Worm (Caenorhabditis elegans) whole organism, L3 larva: ENCODE results near the gene C09H10.5.

Experiments
- R02D3.7 ChIP-seq: fragments of 150-350 bp; optimal IDR thresholded peaks from 2 replicates; lab custom pipeline; 2014; ENCODE audit warnings: missing biosample characterization, missing genetic modification characterization
- ZK546.5 ChIP-seq: sonication (generic microtip); optimal IDR thresholded peaks from 2 replicates; lab custom pipeline; 2017; ENCODE audit warnings: missing biosample characterization, missing genetic modification characterization
- ama-1 ChIP-seq: fragments of 150-350 bp; optimal IDR thresholded peaks from 2 replicates; lab custom pipeline; 2018
- ceh-16 ChIP-seq: sonication (generic microtip); optimal IDR thresholded peaks from 2 replicates; lab custom pipeline; 2017; ENCODE audit warnings: missing biosample characterization, missing genetic modification characterization
- ceh-28 ChIP-seq: fragments of 150-350 bp; optimal IDR thresholded peaks from 2 replicates; lab custom pipeline; 2014; ENCODE audit warnings: missing biosample characterization, missing genetic modification reagents, missing genetic modification characterization
- ceh-82 ChIP-seq: fragments of 150-350 bp; optimal IDR thresholded peaks from 2 replicates; lab custom pipeline; 2014; ENCODE audit warnings: missing biosample characterization, missing genetic modification characterization
- ceh-9 ChIP-seq: sonication (generic microtip); optimal IDR thresholded peaks from 2 replicates; lab custom pipeline; 2018; ENCODE audit warnings: missing biosample characterization, missing genetic modification characterization
- daf-12 ChIP-seq: fragments of 150-350 bp; optimal IDR thresholded peaks from 2 replicates; lab custom pipeline; 2014; ENCODE audit warnings: missing biosample characterization, missing genetic modification reagents, missing genetic modification characterization
- egl-5 ChIP-seq: fragments of 150-350 bp; optimal IDR thresholded peaks from 2 replicates; lab custom pipeline; 2017; ENCODE audit warnings: missing biosample characterization, missing genetic modification reagents, missing genetic modification characterization, inconsistent platforms
- elt-1 ChIP-seq: fragments of 150-350 bp; optimal IDR thresholded peaks from 2 replicates; lab custom pipeline; 2014; ENCODE audit warnings: missing biosample characterization, missing genetic modification characterization
- elt-2 ChIP-seq: sonication (generic microtip); optimal IDR thresholded peaks from 2 replicates; lab custom pipeline; 2016; ENCODE audit warnings: missing genetic modification reagents, mild to moderate bottlenecking, missing genetic modification characterization, missing compliant biosample characterization
- elt-3 ChIP-seq, 3 experiments: fragments of 150-350 bp in 1 of 3; sonication (generic microtip) in 2 of 3; optimal IDR thresholded peaks; 2 replicates in 2 of 3; 4 replicates in 1 of 3; lab custom pipeline; 2014 to 2017; ENCODE audit warnings: missing biosample characterization in 3 of 3, missing genetic modification characterization in 3 of 3
- fkh-2 ChIP-seq: fragments of 150-350 bp; optimal IDR thresholded peaks from 2 replicates; lab custom pipeline; 2014; ENCODE audit warnings: missing biosample characterization, missing genetic modification reagents, missing genetic modification characterization
- fos-1 ChIP-seq: fragments of 150-350 bp; optimal IDR thresholded peaks from 2 replicates; lab custom pipeline; 2014; ENCODE audit warnings: missing biosample characterization, missing genetic modification characterization
- hmg-11 ChIP-seq: sonication (generic microtip); optimal IDR thresholded peaks from 2 replicates; lab custom pipeline; 2016; ENCODE audit warnings: missing genetic modification characterization, missing compliant biosample characterization
- lin-15B ChIP-seq: fragments of 150-350 bp; optimal IDR thresholded peaks from 2 replicates; lab custom pipeline; 2014; ENCODE audit warnings: missing biosample characterization, missing genetic modification characterization
- lin-39 ChIP-seq: fragments of 150-350 bp; optimal IDR thresholded peaks from 2 replicates; lab custom pipeline; 2018; ENCODE audit warnings: missing biosample characterization, missing genetic modification reagents, missing genetic modification characterization
- lsy-12 ChIP-seq: sonication (generic microtip); optimal IDR thresholded peaks from 2 replicates; lab custom pipeline; 2016; ENCODE audit warnings: mild to moderate bottlenecking, missing genetic modification characterization, missing compliant biosample characterization
- mml-1 ChIP-seq: fragments of 150-350 bp; sonication (generic microtip); optimal IDR thresholded peaks from 3 replicates; lab custom pipeline; 2014; ENCODE audit warnings: missing biosample characterization, missing genetic modification characterization
- nfya-1 ChIP-seq: sonication (generic microtip); optimal IDR thresholded peaks from 2 replicates; lab custom pipeline; 2017; ENCODE audit warnings: missing genetic modification characterization, mild to moderate bottlenecking, missing compliant biosample characterization, antibody characterized with exemption, moderate library complexity; ENCODE audit not compliant: insufficient read depth
- nhr-11 ChIP-seq: fragments of 150-350 bp; optimal IDR thresholded peaks from 2 replicates; lab custom pipeline; 2014; ENCODE audit warnings: missing biosample characterization, missing genetic modification characterization
- nhr-23 ChIP-seq: fragments of 150-350 bp; optimal IDR thresholded peaks from 2 replicates; lab custom pipeline; 2014; ENCODE audit warnings: missing biosample characterization, missing genetic modification reagents, missing genetic modification characterization
- nhr-237 ChIP-seq: fragments of 150-350 bp; optimal IDR thresholded peaks from 2 replicates; lab custom pipeline; 2014; ENCODE audit warnings: missing biosample characterization, missing genetic modification characterization
- nhr-25 ChIP-seq: sonication (generic microtip); optimal IDR thresholded peaks from 2 replicates; lab custom pipeline; 2017; ENCODE audit warnings: missing biosample characterization, missing genetic modification characterization
- nhr-28 ChIP-seq: fragments of 150-350 bp; optimal IDR thresholded peaks from 2 replicates; lab custom pipeline; 2014; ENCODE audit warnings: missing biosample characterization, missing genetic modification characterization
- nhr-43 ChIP-seq: sonication (generic microtip); optimal IDR thresholded peaks from 2 replicates; lab custom pipeline; 2016; ENCODE audit warnings: mild to moderate bottlenecking, missing genetic modification characterization, missing compliant biosample characterization; ENCODE audit not compliant: poor library complexity, severe bottlenecking
- nhr-76 ChIP-seq: fragments of 150-350 bp; sonication (generic microtip); optimal IDR thresholded peaks from 5 replicates; lab custom pipeline; 2014; ENCODE audit warnings: missing biosample characterization, missing genetic modification characterization
- nhr-77 ChIP-seq: fragments of 150-350 bp; optimal IDR thresholded peaks from 2 replicates; lab custom pipeline; 2014; ENCODE audit warnings: missing biosample characterization, missing genetic modification characterization
- pha-4 ChIP-seq: fragments of 150-350 bp; optimal IDR thresholded peaks from 2 replicates; lab custom pipeline; 2014; ENCODE audit warnings: missing biosample characterization, missing genetic modification reagents, missing genetic modification characterization
- pqm-1 ChIP-seq: fragments of 150-350 bp; optimal IDR thresholded peaks from 2 replicates; lab custom pipeline; 2017; ENCODE audit warnings: missing biosample characterization, missing genetic modification characterization, inconsistent platforms
- sea-2 ChIP-seq: fragments of 150-350 bp; sonication (generic microtip); optimal IDR thresholded peaks from 4 replicates; lab custom pipeline; 2014; ENCODE audit warnings: missing biosample characterization, missing genetic modification reagents, missing genetic modification characterization
- skn-1 ChIP-seq: fragments of 150-350 bp; optimal IDR thresholded peaks from 2 replicates; lab custom pipeline; 2014; ENCODE audit warnings: missing biosample characterization, missing genetic modification characterization
- tbx-2 ChIP-seq: sonication (generic microtip); optimal IDR thresholded peaks from 2 replicates; lab custom pipeline; 2016; ENCODE audit warnings: mild to moderate bottlenecking, missing genetic modification characterization, missing compliant biosample characterization
- unc-62 ChIP-seq: fragments of 150-350 bp; sonication (generic microtip); optimal IDR thresholded peaks from 4 replicates; lab custom pipeline; 2014; ENCODE audit warnings: missing biosample characterization, missing genetic modification reagents, missing genetic modification characterization
- zag-1 ChIP-seq: fragments of 150-350 bp; optimal IDR thresholded peaks from 2 replicates; lab custom pipeline; 2014; ENCODE audit warnings: missing biosample characterization, missing genetic modification characterization
- ztf-11 ChIP-seq: fragments of 150-350 bp; optimal IDR thresholded peaks from 2 replicates; lab custom pipeline; 2014; ENCODE audit warnings: missing biosample characterization, missing genetic modification characterization
- ztf-4 ChIP-seq: fragments of 150-350 bp; optimal IDR thresholded peaks from 2 replicates; lab custom pipeline; 2014; ENCODE audit warnings: missing biosample characterization, missing genetic modification characterization

The C09H10.5 gene

ce11 chrII:11072565-11072964 lies 31.0 kb downstream of the C09H10.5 start:
- TF ChIP-seq ama-1 (lab: Kevin White, UChicago) (no peak), nhr-25 (tag; lab: Kevin White, UChicago) (no peak), mml-1 (tag; lab: Kevin White, UChicago) (no peak), pha-4 (tag; lab: Kevin White, UChicago) (no peak), elt-1 (no peak), sea-2 (no peak), ceh-9 (no peak), R02D3.7 (no peak), nhr-43 (no peak)
- TF ChIP-seq, all 47 proteins: peak for 0

DNA sequence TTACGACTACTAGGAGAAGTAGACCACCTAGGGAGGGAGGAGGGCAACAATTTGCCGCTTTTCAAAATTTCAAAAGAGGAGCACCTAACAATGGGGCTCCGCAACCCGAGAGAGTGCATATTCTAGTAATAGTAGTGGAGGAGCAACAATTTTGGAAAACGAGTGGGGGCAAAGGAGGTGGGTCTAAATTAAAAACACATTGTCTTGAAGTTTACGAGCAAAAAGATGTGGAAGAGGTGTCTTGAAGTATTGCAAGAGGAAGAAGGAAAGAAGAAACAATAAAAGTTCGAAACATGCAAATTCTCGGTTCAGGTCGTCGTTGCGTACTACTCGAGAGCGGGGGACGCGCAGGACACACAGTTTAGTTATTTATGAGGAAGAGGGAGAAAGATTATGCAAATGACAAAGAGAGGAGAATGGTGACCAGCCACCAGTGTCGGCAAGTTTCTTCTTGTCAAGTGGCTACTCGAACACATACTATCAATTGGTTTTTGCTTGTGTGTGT lies 39.3 kb downstream of the C09H10.5 start:
- no peak for TF ChIP-seq zag-1 (tag; lab: Kevin White, UChicago)
- no peak for TF ChIP-seq fos-1 (tag; lab: Kevin White, UChicago)
- no peak for TF ChIP-seq ZK546.5
- TF ChIP-seq nhr-11 (tag; lab: Kevin White, UChicago) = no peak
- TF ChIP-seq fkh-2 (tag; lab: Kevin White, UChicago) = no peak
- no peak for TF ChIP-seq elt-3 (tag; optimal IDR thresholded peaks at IDR 0.05; lab: Kevin White, UChicago)
- TF ChIP-seq nhr-28 (tag; lab: Kevin White, UChicago) = no peak
- no peak for TF ChIP-seq nfya-1
- no peak for TF ChIP-seq elt-1
- TF ChIP-seq ztf-11 (tag; lab: Kevin White, UChicago) = no peak

- peak; percentile 30 for TF ChIP-seq nhr-23 (tag; lab: Kevin White, UChicago)
- TF ChIP-seq pqm-1 (tag; lab: Kevin White, UChicago) = no peak
- TF ChIP-seq elt-2 (tag; lab: Kevin White, UChicago) = no peak
- no peak for TF ChIP-seq nhr-43
These were observed 46.3 kb downstream of the C09H10.5 start for ce11 chrII:11057256-11057655.

DNA sequence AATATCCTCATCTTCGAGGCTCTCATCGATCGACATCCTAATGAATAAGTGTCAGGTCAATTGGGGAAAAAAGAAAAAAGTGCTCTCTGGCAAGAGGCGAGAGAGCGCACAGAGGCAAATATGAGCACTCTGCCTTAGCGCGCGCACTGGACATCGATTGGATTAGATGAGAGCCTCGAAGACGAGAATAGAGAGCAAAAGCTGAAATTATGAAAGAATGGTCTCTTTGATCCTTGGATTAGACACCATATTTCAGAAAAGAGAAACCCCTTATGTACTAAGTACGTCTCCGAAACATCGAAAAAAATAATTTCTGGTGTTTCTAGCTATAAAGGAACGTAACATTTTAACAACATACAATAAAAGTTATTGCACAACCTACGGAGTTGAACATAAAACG lies 48.3 kb downstream of the C09H10.5 start, which contains the start of gene F45E10.2:
Gene F45E10.2 (minus strand): TSS at position 101 of the 400 bp plus-strand sequence.
- TF ChIP-seq ceh-28 (tag; lab: Kevin White, UChicago) (no peak), tbx-2 (no peak), nhr-76 (tag; lab: Kevin White, UChicago) (no peak), unc-62 (GFP tag; lab: Kevin White, UChicago) (no peak), ceh-16 (tag; lab: Kevin White, UChicago) (no peak), lsy-12 (tag; lab: Kevin White, UChicago) (no peak), lin-15B (tag; lab: Kevin White, UChicago) (no peak), nhr-77 (tag; lab: Kevin White, UChicago) (no peak), ztf-11 (tag; lab: Kevin White, UChicago) (no peak), zag-1 (tag; lab: Kevin White, UChicago) (no peak), ztf-4 (no peak), egl-5 (tag; lab: Kevin White, UChicago) (no peak), elt-1 (no peak), daf-12 (tag; lab: Kevin White, UChicago) (no peak), nhr-43 (no peak), mml-1 (tag; lab: Kevin White, UChicago) (no peak), fkh-2 (tag; lab: Kevin White, UChicago) (no peak), pha-4 (tag; lab: Kevin White, UChicago) (no peak)

ce11 chrII:11052526-11052925 lies 51.0 kb downstream of the C09H10.5 start:
- TF ChIP-seq nhr-76 (tag; lab: Kevin White, UChicago) (no peak), ZK546.5 (no peak), ama-1 (lab: Kevin White, UChicago) (no peak), hmg-11 (tag; lab: Kevin White, UChicago) (no peak), nhr-11 (tag; lab: Kevin White, UChicago) (no peak), nhr-23 (tag; lab: Kevin White, UChicago) (no peak), ceh-82 (tag; lab: Kevin White, UChicago) (no peak), lin-39 (tag; lab: Kevin White, UChicago) (no peak), skn-1 (tag; lab: Kevin White, UChicago) (no peak), ceh-28 (tag; lab: Kevin White, UChicago) (no peak), nhr-25 (tag; lab: Kevin White, UChicago) (no peak), nhr-237 (tag; lab: Kevin White, UChicago) (no peak)
